Worm (Caenorhabditis elegans) whole organism, young adult: ENCODE results near the gene K06B9.6.

Source experiments
- B0336.3 ChIP-seq: fragments of 200-800 bp; sonication (Bioruptor generic); IDR thresholded peaks from 2 replicates; pipeline ENCODE4 v1.3.6; 2022; ENCODE audit warnings: missing genetic modification characterization, missing compliant biosample characterization
- D2030.7 ChIP-seq: fragments of 200-800 bp; sonication (Bioruptor generic); IDR thresholded peaks from 2 replicates; pipeline ENCODE4 v1.3.6; 2022; ENCODE audit warnings: missing genetic modification reagents, missing genetic modification characterization, missing compliant biosample characterization
- attf-5 ChIP-seq: fragments of 200-800 bp; sonication (Bioruptor generic); optimal IDR thresholded peaks from 2 replicates; lab custom pipeline; 2018; ENCODE audit warnings: mild to moderate bottlenecking, missing genetic modification characterization, missing compliant biosample characterization
- madf-10 ChIP-seq: sonication (generic microtip); optimal IDR thresholded peaks from 2 replicates; lab custom pipeline; 2016; ENCODE audit warnings: mild to moderate bottlenecking, missing genetic modification characterization, missing compliant biosample characterization
- nhr-27 ChIP-seq: fragments of 200-800 bp; sonication (Bioruptor generic); optimal IDR thresholded peaks from 2 replicates; lab custom pipeline; 2018; ENCODE audit warnings: mild to moderate bottlenecking, missing genetic modification characterization, moderate library complexity, missing compliant biosample characterization
- unc-130 ChIP-seq: sonication (generic microtip); optimal IDR thresholded peaks from 2 replicates; lab custom pipeline; 2016; ENCODE audit warnings: missing genetic modification reagents, missing genetic modification characterization, missing compliant biosample characterization
- ztf-26 ChIP-seq: sonication (generic microtip); optimal IDR thresholded peaks from 2 replicates; lab custom pipeline; 2017; ENCODE audit warnings: missing genetic modification characterization, missing compliant biosample characterization

ce11 chrIV:4244510-4244909 lies 47.9 kb upstream of the K06B9.6 start, which contains the start of gene col-34:
- TF ChIP-seq nhr-27 (tag; lab: Kevin White, UChicago): no peak
- no peak for TF ChIP-seq madf-10 (tag; lab: Kevin White, UChicago)
- no peak for TF ChIP-seq attf-5 (GFP tag; lab: Kevin White, UChicago)
- no peak for TF ChIP-seq unc-130 (GFP tag; lab: Kevin White, UChicago)
- no peak for TF ChIP-seq D2030.7 (GFP tag; lab: Robert Waterston, UW)
- no peak for TF ChIP-seq B0336.3 (GFP tag; lab: Robert Waterston, UW)
- no peak for TF ChIP-seq ztf-26 (tag; lab: Kevin White, UChicago)
